Fruit fly (Drosophila melanogaster) Kc167 (cell line): ENCODE measurements around the gene CG43333.

Source experiments
- Sin3A ChIP-seq: fragments of >200 bp; optimal IDR thresholded peaks from 2 replicates; lab custom pipeline; 2018; ENCODE audit warnings: missing external identifiers
- h ChIP-seq: fragments of >200 bp; optimal IDR thresholded peaks from 3 replicates; lab custom pipeline; 2018; ENCODE audit warnings: missing external identifiers
- insv ChIP-seq: fragments of >200 bp; optimal IDR thresholded peaks from 3 replicates; lab custom pipeline; 2018; ENCODE audit warnings: missing external identifiers
- psq ChIP-seq: fragments of >200 bp; optimal IDR thresholded peaks from 2 replicates; lab custom pipeline; 2017; ENCODE audit warnings: missing external identifiers
- ttk ChIP-seq: sonication (Bioruptor generic); optimal IDR thresholded peaks from 2 replicates; lab custom pipeline; 2017; ENCODE audit warnings: missing external identifiers

DNA sequence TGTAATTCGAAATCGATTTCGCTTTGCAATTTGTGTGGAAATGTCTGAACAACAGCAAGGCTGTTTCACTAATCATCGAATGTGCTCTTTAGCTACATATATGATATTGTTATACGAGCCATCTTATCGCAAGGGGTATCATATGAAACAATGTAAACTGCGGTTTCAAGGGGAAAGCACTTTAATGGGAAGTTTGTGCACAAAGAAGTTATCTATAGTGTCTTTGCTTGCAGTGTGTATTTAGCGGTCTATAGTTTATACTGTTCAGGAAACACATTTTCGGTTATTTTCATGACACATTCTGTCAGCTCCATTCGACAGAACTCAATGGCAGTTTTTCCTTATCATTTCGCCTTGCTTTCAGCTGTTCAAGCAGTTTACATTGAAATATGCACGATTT is 40.7 kb upstream of the CG43333 start:
- TF ChIP-seq Sin3A, result no peak
- TF ChIP-seq insv (lab: Kevin White, UChicago), result no peak
- no peak for TF ChIP-seq h (lab: Kevin White, UChicago)
- no peak for TF ChIP-seq psq (lab: Kevin White, UChicago)
- no peak for TF ChIP-seq ttk (lab: Kevin White, UChicago)
